Fruit fly (Drosophila melanogaster): ENCODE data around the gene spo.
A peak's percentile ranks its signal among the peaks of the same experiment; 100 is the strongest.

Gene spo

dm6 chr3L:5578595-5578994 lies 13.8 kb downstream of the spo start:
- TF ChIP-seq fd59A (GFP tag; optimal IDR thresholded peaks at IDR 0.05) (no peak), Sox14 (GFP tag; optimal IDR thresholded peaks at IDR 0.05) (no peak)

dm6 chr3L:5577250-5578138 lies 14.9 kb downstream of the spo start, which contains the start of gene Msr-110:
TSS of gene Msr-110 (minus strand) at chr3L:5577348.
- peak; percentile 69 for TF ChIP-seq cyc (GFP tag; optimal IDR thresholded peaks at IDR 0.05)
- peak; percentile 26 for TF ChIP-seq fkh (GFP tag; optimal IDR thresholded peaks at IDR 0.05)
- peak; percentile 96 for TF ChIP-seq Sox102F (GFP tag; optimal IDR thresholded peaks at IDR 0.05)
- peak; percentile 95 for TF ChIP-seq eg (GFP tag; IDR thresholded peaks at IDR 0.05)
- TF ChIP-seq CG4318 (GFP tag; optimal IDR thresholded peaks at IDR 0.05): peak; percentile 97
- peak; percentile 95 for TF ChIP-seq CG6854 (GFP tag; optimal IDR thresholded peaks at IDR 0.05)
- TF ChIP-seq CG7368 (GFP tag; optimal IDR thresholded peaks at IDR 0.05): peak; percentile 86
- peak; percentile 83 for TF ChIP-seq Gug (GFP tag; IDR thresholded peaks at IDR 0.05)
- TF ChIP-seq Hr38 (GFP tag; optimal IDR thresholded peaks at IDR 0.05): no peak
- TF ChIP-seq lz (GFP tag; optimal IDR thresholded peaks at IDR 0.05): peak; percentile 72
- no peak for TF ChIP-seq Blimp-1 (GFP tag; optimal IDR thresholded peaks at IDR 0.05)
- TF ChIP-seq spab (GFP tag; optimal IDR thresholded peaks at IDR 0.05): peak; percentile 95
- TF ChIP-seq Hr39 (GFP tag; optimal IDR thresholded peaks at IDR 0.05): peak; percentile 71
- TF ChIP-seq Smox (GFP tag; optimal IDR thresholded peaks at IDR 0.05): peak; percentile 83
- peak; percentile 97 for TF ChIP-seq Eip78C (GFP tag)
- peak; percentile 93 for TF ChIP-seq Lpt (GFP tag; optimal IDR thresholded peaks at IDR 0.05)
- peak; percentile 92 for TF ChIP-seq CG10669 (GFP tag; optimal IDR thresholded peaks at IDR 0.05)
- peak; percentile 86 for TF ChIP-seq Eip75B (GFP tag; optimal IDR thresholded peaks at IDR 0.05)
- TF ChIP-seq CG15336 (GFP tag; IDR thresholded peaks at IDR 0.05): peak; percentile 97
- TF ChIP-seq esn (GFP tag; optimal IDR thresholded peaks at IDR 0.05): peak; percentile 86
- TF ChIP-seq CG11902 (GFP tag; optimal IDR thresholded peaks at IDR 0.05): peak; percentile 84
- TF ChIP-seq Sox15 (GFP tag; optimal IDR thresholded peaks at IDR 0.05): peak; percentile 87
- peak; percentile 91 to 96 for TF ChIP-seq salr (GFP tag; optimal IDR thresholded peaks at IDR 0.05)
- peak; percentile 70 for TF ChIP-seq CG8319 (GFP tag; optimal IDR thresholded peaks at IDR 0.05)
- TF ChIP-seq CG6808 (GFP tag; optimal IDR thresholded peaks at IDR 0.05): peak; percentile 96
- peak; percentile 92 for TF ChIP-seq CG11294 (GFP tag; IDR thresholded peaks at IDR 0.05)
- peak; percentile 86 for TF ChIP-seq CG6792 (GFP tag; optimal IDR thresholded peaks at IDR 0.05)
- peak; percentile 98 for TF ChIP-seq CG32006 (GFP tag; optimal IDR thresholded peaks at IDR 0.05)
- peak; percentile 96 for TF ChIP-seq vri (GFP tag; optimal IDR thresholded peaks at IDR 0.05)
- peak; percentile 83 for TF ChIP-seq pdm3 (GFP tag; optimal IDR thresholded peaks at IDR 0.05)
- peak; percentile 98 for TF ChIP-seq CG1621 (tag; optimal IDR thresholded peaks at IDR 0.05)
- peak; percentile 97 for TF ChIP-seq net (GFP tag; optimal IDR thresholded peaks at IDR 0.05)
- peak; percentile 97 for TF ChIP-seq CG16779 (tag; optimal IDR thresholded peaks at IDR 0.05)
- TF ChIP-seq svp (GFP tag): peak; percentile 90
- TF ChIP-seq dsx (GFP tag; optimal IDR thresholded peaks at IDR 0.05; ENCODE audit: poor library complexity, severe bottlenecking): peak; percentile 74
- peak; percentile 98 for TF ChIP-seq Hr4 (GFP tag; optimal IDR thresholded peaks at IDR 0.05)
- peak; percentile 94 for TF ChIP-seq achi (GFP tag; optimal IDR thresholded peaks at IDR 0.05)
- TF ChIP-seq fd85E (GFP tag; optimal IDR thresholded peaks at IDR 0.05): peak; percentile 77
- TF ChIP-seq CG31627 (GFP tag; optimal IDR thresholded peaks at IDR 0.05): peak; percentile 63
- peak; percentile 81 for TF ChIP-seq Ets96B (tag; optimal IDR thresholded peaks at IDR 0.05)
- TF ChIP-seq acj6 (GFP tag; optimal IDR thresholded peaks at IDR 0.05): peak; percentile 89
- peak; percentile 92 for TF ChIP-seq CG10631 (GFP tag; optimal IDR thresholded peaks at IDR 0.05)
- peak; percentile 86 for TF ChIP-seq topi (GFP tag; optimal IDR thresholded peaks at IDR 0.05)
- peak; percentile 87 for TF ChIP-seq CG11762 (GFP tag; optimal IDR thresholded peaks at IDR 0.05; ENCODE audit: insufficient read depth)
- TF ChIP-seq CG34406 (GFP tag; optimal IDR thresholded peaks at IDR 0.05): peak; percentile 95
- TF ChIP-seq Met (GFP tag; optimal IDR thresholded peaks at IDR 0.05): peak; percentile 79
